Fruit fly (Drosophila melanogaster) whole organism, embryonic: ENCODE data around the gene CCHa1.

Experiments used
- ATbp ChIP-seq: fragments of 200-800 bp; sonication (Bioruptor generic); optimal IDR thresholded peaks from 2 replicates; lab custom pipeline; 2017; ENCODE audit warnings: missing biosample characterization, mild to moderate bottlenecking, missing genetic modification characterization, missing genetic modification reagents
- Ada2b ChIP-seq: fragments of 200-800 bp; sonication (Bioruptor generic); IDR thresholded peaks from 2 replicates; pipeline ENCODE4 v1.3.6; 2022; ENCODE audit warnings: missing biosample characterization, missing genetic modification characterization
- Atf3 ChIP-seq: fragments of 200-800 bp; sonication (Bioruptor generic); optimal IDR thresholded peaks from 3 replicates; lab custom pipeline; 2016; ENCODE audit warnings: missing biosample characterization, missing genetic modification characterization
- Bgb ChIP-seq: fragments of 200-800 bp; sonication (Bioruptor generic); IDR thresholded peaks from 2 replicates; pipeline ENCODE4 v1.3.6; 2022; ENCODE audit warnings: missing biosample characterization, missing genetic modification characterization; ENCODE audit not compliant: partially characterized antibody
- C15 ChIP-seq: fragments of 200-800 bp; sonication (Bioruptor generic); IDR thresholded peaks from 3 replicates; pipeline ENCODE4 v1.3.6; 2022; ENCODE audit warnings: missing biosample characterization, missing genetic modification characterization
- CG10274 ChIP-seq: fragments of 200-800 bp; sonication (Bioruptor generic); optimal IDR thresholded peaks from 3 replicates; lab custom pipeline; 2017; ENCODE audit warnings: missing biosample characterization, mild to moderate bottlenecking, missing genetic modification characterization
- CG10462 ChIP-seq: fragments of 200-800 bp; sonication (Bioruptor generic); optimal IDR thresholded peaks from 2 replicates; lab custom pipeline; 2016; ENCODE audit warnings: missing biosample characterization, missing genetic modification characterization
- CG12155 ChIP-seq: fragments of 200-800 bp; sonication (Bioruptor generic); optimal IDR thresholded peaks from 3 replicates; lab custom pipeline; 2016; ENCODE audit warnings: missing biosample characterization, missing genetic modification characterization
- CG14860 ChIP-seq: fragments of 200-800 bp; sonication (Bioruptor generic); IDR thresholded peaks from 3 replicates; pipeline ENCODE4 v1.3.6; 2022; ENCODE audit warnings: missing biosample characterization, missing genetic modification characterization; ENCODE audit not compliant: partially characterized antibody
- CG15011 ChIP-seq: fragments of 200-800 bp; sonication (Bioruptor generic); optimal IDR thresholded peaks from 3 replicates; lab custom pipeline; 2018; ENCODE audit warnings: missing biosample characterization, mild to moderate bottlenecking, missing genetic modification characterization
- CG15514 ChIP-seq: fragments of 200-800 bp; sonication (Bioruptor generic); optimal IDR thresholded peaks from 3 replicates; lab custom pipeline; 2017; ENCODE audit warnings: missing biosample characterization, missing genetic modification characterization, mild to moderate bottlenecking, moderate library complexity, missing genetic modification reagents
- CG15696 ChIP-seq: fragments of 200-800 bp; sonication (Bioruptor generic); optimal IDR thresholded peaks from 2 replicates; lab custom pipeline; 2019; ENCODE audit warnings: missing biosample characterization, mild to moderate bottlenecking, missing genetic modification characterization, moderate library complexity
- CG16779 ChIP-seq: fragments of 200-800 bp; sonication (Bioruptor generic); IDR thresholded peaks from 2 replicates; pipeline ENCODE4 v1.3.6; 2022; ENCODE audit warnings: missing biosample characterization, missing genetic modification characterization
- CG16815 ChIP-seq: fragments of 200-800 bp; sonication (Bioruptor generic); optimal IDR thresholded peaks from 3 replicates; lab custom pipeline; 2017; ENCODE audit warnings: missing biosample characterization, mild to moderate bottlenecking, missing genetic modification characterization
- CG3838 ChIP-seq: fragments of 200-800 bp; sonication (Bioruptor generic); optimal IDR thresholded peaks from 3 replicates; lab custom pipeline; 2016; ENCODE audit warnings: missing biosample characterization, missing genetic modification characterization
- CG42726 ChIP-seq: fragments of 200-800 bp; sonication (Bioruptor generic); IDR thresholded peaks from 2 replicates; pipeline ENCODE4 v1.3.6; 2022; ENCODE audit warnings: missing biosample characterization, missing genetic modification characterization; ENCODE audit not compliant: partially characterized antibody
- CG4328 ChIP-seq: fragments of 200-800 bp; sonication (Bioruptor generic); optimal IDR thresholded peaks from 3 replicates; lab custom pipeline; 2017; ENCODE audit warnings: missing biosample characterization, missing genetic modification reagents, missing genetic modification characterization
- CG4404 ChIP-seq: fragments of 200-800 bp; sonication (Bioruptor generic); IDR thresholded peaks from 2 replicates; pipeline ENCODE4 v1.3.6; 2022; ENCODE audit warnings: missing biosample characterization, missing genetic modification characterization
- CG6175 ChIP-seq: fragments of 200-800 bp; sonication (Bioruptor generic); IDR thresholded peaks from 3 replicates; pipeline ENCODE4 v1.3.6; 2022; ENCODE audit warnings: missing biosample characterization, missing genetic modification characterization
- CG6683 ChIP-seq: fragments of 200-800 bp; sonication (Bioruptor generic); optimal IDR thresholded peaks from 2 replicates; lab custom pipeline; 2017; ENCODE audit warnings: missing biosample characterization, mild to moderate bottlenecking, missing genetic modification characterization, missing genetic modification reagents
- CG7372 ChIP-seq: fragments of 200-800 bp; sonication (Bioruptor generic); IDR thresholded peaks from 2 replicates; pipeline ENCODE4 v1.3.6; 2022; ENCODE audit warnings: missing biosample characterization, missing genetic modification characterization
- CG7963 ChIP-seq: fragments of 200-800 bp; sonication (Bioruptor generic); IDR thresholded peaks from 3 replicates; pipeline ENCODE4 v1.3.6; 2022; ENCODE audit warnings: missing biosample characterization, missing genetic modification characterization; ENCODE audit not compliant: partially characterized antibody
- Dp ChIP-seq: fragments of 200-800 bp; sonication (Bioruptor generic); optimal IDR thresholded peaks from 2 replicates; lab custom pipeline; 2018; ENCODE audit warnings: missing biosample characterization, mild to moderate bottlenecking, missing genetic modification characterization, moderate library complexity
- Elba2 ChIP-seq: fragments of 200-800 bp; sonication (Bioruptor generic); optimal IDR thresholded peaks from 3 replicates; lab custom pipeline; 2016; ENCODE audit warnings: missing biosample characterization, missing genetic modification characterization
- Ets65A ChIP-seq: fragments of 200-800 bp; sonication (Bioruptor generic); peaks from one replicate; lab custom pipeline; 2016; ENCODE audit warnings: missing biosample characterization, missing genetic modification characterization
- Ets97D ChIP-seq: fragments of 200-800 bp; sonication (Bioruptor generic); optimal IDR thresholded peaks from 3 replicates; lab custom pipeline; 2016; ENCODE audit warnings: missing biosample characterization, missing genetic modification characterization
- Gug ChIP-seq: fragments of 200-800 bp; sonication (Bioruptor generic); IDR thresholded peaks from 4 replicates; pipeline ENCODE4 v1.3.6; 2022; ENCODE audit warnings: missing biosample characterization, missing genetic modification characterization
- HHEX ChIP-seq: fragments of 200-800 bp; sonication (Bioruptor generic); optimal IDR thresholded peaks from 3 replicates; lab custom pipeline; 2017; ENCODE audit warnings: missing biosample characterization, mild to moderate bottlenecking, missing genetic modification characterization, missing genetic modification reagents
- Hey ChIP-seq: fragments of 200-800 bp; sonication (Bioruptor generic); optimal IDR thresholded peaks from 3 replicates; lab custom pipeline; 2018; ENCODE audit warnings: missing biosample characterization, mild to moderate bottlenecking, missing genetic modification characterization
- Hmx ChIP-seq: fragments of 200-800 bp; sonication (Bioruptor generic); optimal IDR thresholded peaks from 2 replicates; lab custom pipeline; 2016; ENCODE audit warnings: missing biosample characterization, missing genetic modification characterization
- Max ChIP-seq: fragments of 200-800 bp; sonication (Bioruptor generic); optimal IDR thresholded peaks from 2 replicates; lab custom pipeline; 2016; ENCODE audit warnings: missing biosample characterization, mild to moderate bottlenecking, missing genetic modification characterization
- Nf-YB ChIP-seq: fragments of 200-800 bp; sonication (Bioruptor generic); optimal IDR thresholded peaks from 3 replicates; lab custom pipeline; 2019; ENCODE audit warnings: missing biosample characterization, mild to moderate bottlenecking, missing genetic modification characterization, moderate library complexity
- Opbp ChIP-seq: fragments of 200-800 bp; sonication (Bioruptor generic); IDR thresholded peaks from 3 replicates; pipeline ENCODE4 v1.3.6; 2022; ENCODE audit warnings: missing biosample characterization, missing genetic modification characterization; ENCODE audit not compliant: partially characterized antibody
- Side ChIP-seq: fragments of 200-800 bp; sonication (Bioruptor generic); optimal IDR thresholded peaks from 2 replicates; lab custom pipeline; 2016; ENCODE audit warnings: missing biosample characterization, missing genetic modification characterization
- Taf1 ChIP-seq: fragments of 200-800 bp; sonication (Bioruptor generic); IDR thresholded peaks from 2 replicates; pipeline ENCODE4 v1.3.6; 2022; ENCODE audit warnings: missing biosample characterization, missing genetic modification characterization
- Tbp ChIP-seq: fragments of >200 bp; optimal IDR thresholded peaks from 2 replicates; lab custom pipeline; 2018; ENCODE audit warnings: missing biosample characterization, missing genetic modification characterization
- ab ChIP-seq: fragments of 200-800 bp; sonication (Bioruptor generic); optimal IDR thresholded peaks from 2 replicates; lab custom pipeline; 2016; ENCODE audit warnings: missing biosample characterization, missing genetic modification characterization
- ash1 ChIP-seq: fragments of 200-800 bp; sonication (Bioruptor generic); optimal IDR thresholded peaks from 2 replicates; lab custom pipeline; 2018; ENCODE audit warnings: missing biosample characterization, mild to moderate bottlenecking, missing genetic modification characterization
- ato ChIP-seq: fragments of 200-800 bp; sonication (Bioruptor generic); IDR thresholded peaks from 2 replicates; pipeline ENCODE4 v1.3.6; 2022; ENCODE audit warnings: missing biosample characterization, missing genetic modification characterization; ENCODE audit not compliant: partially characterized antibody
- crol ChIP-seq: fragments of 200-800 bp; sonication (Bioruptor generic); IDR thresholded peaks from 2 replicates; pipeline ENCODE4 v1.3.6; 2022; ENCODE audit warnings: missing biosample characterization, missing genetic modification characterization
- fu2 ChIP-seq: fragments of 200-800 bp; sonication (Bioruptor generic); optimal IDR thresholded peaks from 2 replicates; lab custom pipeline; 2016; ENCODE audit warnings: missing biosample characterization, missing genetic modification characterization
- hth ChIP-seq: fragments of >200 bp; optimal IDR thresholded peaks from 2 replicates; lab custom pipeline; 2017; ENCODE audit warnings: inconsistent platforms
- insv ChIP-seq, 2 experiments: fragments of 200-800 bp; sonication (Bioruptor generic); optimal IDR thresholded peaks; 3 replicates each; lab custom pipeline; 2016 to 2018; ENCODE audit warnings: missing biosample characterization in 2 of 2, missing genetic modification characterization in 2 of 2
- kah ChIP-seq: fragments of 200-800 bp; sonication (Bioruptor generic); optimal IDR thresholded peaks from 2 replicates; lab custom pipeline; 2018; ENCODE audit warnings: missing biosample characterization, mild to moderate bottlenecking, missing genetic modification characterization
- knrl ChIP-seq: fragments of 200-800 bp; sonication (Bioruptor generic); IDR thresholded peaks from 3 replicates; pipeline ENCODE4 v1.3.6; 2022; ENCODE audit warnings: missing biosample characterization, missing genetic modification characterization; ENCODE audit not compliant: partially characterized antibody
- peb ChIP-seq: fragments of 200-800 bp; sonication (Bioruptor generic); IDR thresholded peaks from 2 replicates; pipeline ENCODE4 v1.3.6; 2022; ENCODE audit warnings: missing biosample characterization, missing genetic modification characterization
- sna ChIP-seq: fragments of 200-800 bp; sonication (Bioruptor generic); IDR thresholded peaks from 2 replicates; pipeline ENCODE4 v1.3.6; 2022; ENCODE audit warnings: missing biosample characterization, missing genetic modification characterization; ENCODE audit not compliant: partially characterized antibody
- tap ChIP-seq: fragments of 200-800 bp; optimal IDR thresholded peaks from 3 replicates; lab custom pipeline; 2019; ENCODE audit warnings: missing biosample characterization, mild to moderate bottlenecking, missing genetic modification characterization, moderate library complexity
- toy ChIP-seq: fragments of 200-800 bp; sonication (Bioruptor generic); IDR thresholded peaks from 2 replicates; pipeline ENCODE4 v1.3.6; 2022; ENCODE audit warnings: missing biosample characterization, missing genetic modification characterization
- ttk ChIP-seq: fragments of 200-800 bp; sonication (Bioruptor generic); IDR thresholded peaks from 2 replicates; pipeline ENCODE4 v2.1.2; 2022; ENCODE audit warnings: missing biosample characterization, missing genetic modification characterization
- zen2 ChIP-seq: fragments of 200-800 bp; sonication (Bioruptor generic); IDR thresholded peaks from 3 replicates; pipeline ENCODE4 v1.3.6; 2022; ENCODE audit warnings: missing biosample characterization, missing genetic modification characterization; ENCODE audit not compliant: partially characterized antibody

The CCHa1 gene

DNA sequence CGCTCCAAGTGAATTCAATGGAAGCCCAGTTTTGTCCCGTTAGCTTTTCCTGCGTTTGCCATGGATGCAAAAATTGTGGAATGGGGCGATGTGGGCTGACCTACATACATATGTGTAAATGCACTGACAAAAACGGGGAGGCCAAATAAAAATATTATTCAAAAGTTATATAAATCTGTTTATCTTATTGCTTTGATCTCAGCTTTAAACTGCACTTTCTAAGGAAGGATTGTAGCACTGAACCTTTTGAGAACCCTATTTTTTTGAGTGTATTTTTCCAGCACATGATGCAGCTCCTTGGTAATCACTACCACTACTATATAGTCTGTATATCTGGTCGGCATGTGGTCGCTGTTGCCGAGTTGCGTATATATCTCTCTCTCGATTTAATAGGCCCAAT lies 19.6 kb downstream of the CCHa1 start (continued):
- TF ChIP-seq CG16815 (GFP tag; lab: Kevin White, UChicago) (no peak), Gug (GFP tag; lab: Robert Waterston, UW) (peak; percentile 41; the same call in 1 of the 4 replicates), CG7963 (no peak), ttk (0 out of 2 replicates have a peak, but pooled peaks have one; percentile 45), toy (GFP tag; lab: Robert Waterston, UW) (no peak), CG15011 (GFP tag; lab: Kevin White, UChicago) (peak; percentile 1), Max (GFP tag; lab: Kevin White, UChicago) (no peak), ATbp (GFP tag; lab: Kevin White, UChicago) (peak; percentile 31), CG42726 (no peak), CG16779 (GFP tag; lab: Robert Waterston, UW) (no peak), CG3838 (GFP tag; lab: Kevin White, UChicago) (no peak), Taf1 (no peak), crol (GFP tag; lab: Robert Waterston, UW) (no peak), Bgb (GFP tag; lab: Robert Waterston, UW) (no peak), knrl (no peak), HHEX (GFP tag; lab: Kevin White, UChicago) (peak; percentile 58), CG7372 (GFP tag; lab: Robert Waterston, UW) (no peak), kah (no peak), C15 (GFP tag; lab: Robert Waterston, UW) (0 out of 3 replicates have a peak, but pooled peaks have one; percentile 4), zen2 (GFP tag; lab: Robert Waterston, UW) (no peak), sna (GFP tag; lab: Robert Waterston, UW) (no peak), CG6683 (GFP tag; lab: Kevin White, UChicago) (no peak), ato (GFP tag; lab: Robert Waterston, UW) (no peak), fu2 (GFP tag; lab: Kevin White, UChicago) (no peak), CG4404 (no peak), CG10274 (GFP tag; lab: Kevin White, UChicago) (no peak), tap (tag; lab: Kevin White, UChicago) (peak; percentile 52), Atf3 (GFP tag; lab: Kevin White, UChicago) (no peak), Hmx (GFP tag; lab: Kevin White, UChicago) (no peak), CG14860 (no peak), Elba2 (GFP tag; lab: Kevin White, UChicago) (no peak), Hey (tag; lab: Kevin White, UChicago) (no peak), Dp (no peak), ab (GFP tag; lab: Kevin White, UChicago) (no peak), CG4328 (GFP tag; lab: Kevin White, UChicago) (peak; percentile 6), ash1 (GFP tag; lab: Kevin White, UChicago) (no peak), Ets97D (GFP tag; lab: Kevin White, UChicago) (no peak), CG15696 (tag; lab: Kevin White, UChicago) (no peak), CG15514 (GFP tag; lab: Kevin White, UChicago) (peak; percentile 10), Ets65A (GFP tag; lab: Kevin White, UChicago) (no peak), Nf-YB (GFP tag; lab: Kevin White, UChicago) (no peak), Tbp (GFP tag; lab: Kevin White, UChicago) (no peak), insv (GFP tag; optimal IDR thresholded peaks at IDR 0.05; lab: Kevin White, UChicago) (no peak), Side (GFP tag; lab: Kevin White, UChicago) (no peak), hth (no peak), CG12155 (GFP tag; lab: Kevin White, UChicago) (no peak), peb (GFP tag; lab: Robert Waterston, UW) (no peak; the same call in 1 of the 2 replicates), CG6175 (GFP tag; lab: Robert Waterston, UW) (no peak), CG10462 (no peak), Opbp (GFP tag; lab: Robert Waterston, UW) (no peak), Ada2b (GFP tag; lab: Robert Waterston, UW) (peak; percentile 56; the same call in 1 of the 2 replicates)
